Worm (Caenorhabditis elegans): ENCODE results near the gene F22H10.3.

Gene F22H10.3

DNA sequence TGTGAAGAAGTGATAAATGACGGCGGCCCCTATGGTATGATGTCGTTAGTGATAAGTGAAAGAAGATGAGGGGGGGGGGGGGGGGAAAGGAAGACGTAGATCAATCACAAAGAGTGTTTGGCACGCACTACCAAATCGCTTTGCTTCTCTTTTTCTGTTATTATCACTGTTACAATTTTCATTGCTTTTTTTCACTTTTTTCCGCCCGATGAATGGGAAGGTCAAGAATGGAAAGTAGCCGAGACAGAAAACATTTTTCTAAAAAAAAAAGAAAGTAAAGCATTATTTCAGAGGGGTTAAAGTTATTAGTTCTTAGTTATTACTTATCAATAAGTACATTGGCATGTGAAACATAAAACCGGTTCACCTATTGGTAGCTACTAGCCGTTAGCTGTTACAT is 30.3 kb downstream of the F22H10.3 start:
- TF ChIP-seq ctbp-1 (GFP tag; IDR thresholded peaks at IDR 0.05) (no peak), mxl-3 (GFP tag; optimal IDR thresholded peaks at IDR 0.05) (peak; percentile 42), nhr-28 (tag; optimal IDR thresholded peaks at IDR 0.05) (peak; percentile 9), dmd-9 (GFP tag; IDR thresholded peaks at IDR 0.05) (no peak), hlh-11 (tag; optimal IDR thresholded peaks at IDR 0.05) (peak; percentile 35), dmd-8 (GFP tag; IDR thresholded peaks at IDR 0.05) (no peak)

DNA sequence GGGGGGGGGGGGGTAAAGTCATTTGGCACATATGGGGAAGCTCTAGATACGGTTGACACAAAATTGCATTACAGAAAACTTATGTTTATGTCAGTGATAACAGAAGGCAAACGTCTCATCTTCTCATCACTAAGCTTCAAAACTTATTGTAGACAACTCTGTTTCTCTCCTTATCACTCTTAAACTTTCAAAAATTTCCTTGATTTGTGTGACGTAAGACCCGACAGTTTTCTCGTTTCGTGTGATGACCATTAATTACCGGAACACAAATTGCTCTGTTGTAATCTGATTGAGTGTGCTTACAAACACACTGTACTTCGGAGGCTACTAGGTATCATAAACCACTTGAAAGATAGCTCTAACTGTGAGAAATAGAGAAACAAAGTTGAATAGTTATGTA is 32.6 kb downstream of the F22H10.3 start:
- peak; percentile 67 for TF ChIP-seq dmd-6 (GFP tag; IDR thresholded peaks at IDR 0.05)
- TF ChIP-seq aha-1 (tag) = no peak
- peak; percentile 60 for TF ChIP-seq pqm-1 (tag; optimal IDR thresholded peaks at IDR 0.05)
- TF ChIP-seq daf-12 (tag; optimal IDR thresholded peaks at IDR 0.05) = no peak
- peak; percentile 69 for TF ChIP-seq dve-1 (tag; optimal IDR thresholded peaks at IDR 0.05; ENCODE audit: insufficient read depth)
- TF ChIP-seq nhr-28 (tag; optimal IDR thresholded peaks at IDR 0.05) = peak; percentile 62
- peak; percentile 7 for TF ChIP-seq nhr-48 (tag; optimal IDR thresholded peaks at IDR 0.05)
- no peak for TF ChIP-seq aly-2 (tag; optimal IDR thresholded peaks at IDR 0.05)
- no peak for TF ChIP-seq mxl-3 (GFP tag; optimal IDR thresholded peaks at IDR 0.05)
- no peak for TF ChIP-seq daf-16 (GFP tag; optimal IDR thresholded peaks at IDR 0.05)
- TF ChIP-seq daf-16 (tag; optimal IDR thresholded peaks at IDR 0.05) = peak; percentile 72
- no peak for TF ChIP-seq nhr-42 (GFP tag; IDR thresholded peaks at IDR 0.05)
- TF ChIP-seq ceh-82 (tag; optimal IDR thresholded peaks at IDR 0.05) = no peak
- no peak for TF ChIP-seq ceh-20 (GFP tag; IDR thresholded peaks at IDR 0.05)
- TF ChIP-seq mdt-29 (GFP tag; IDR thresholded peaks at IDR 0.05) = no peak
- TF ChIP-seq hlh-11 (tag; optimal IDR thresholded peaks at IDR 0.05) = peak; percentile 51
- TF ChIP-seq lin-29 (GFP tag; IDR thresholded peaks at IDR 0.05) = no peak
- no peak for TF ChIP-seq hmg-1.1 (GFP tag; IDR thresholded peaks at IDR 0.05)
- TF ChIP-seq lin-39 (tag; optimal IDR thresholded peaks at IDR 0.05) = no peak
- TF ChIP-seq unc-130 (GFP tag; optimal IDR thresholded peaks at IDR 0.05) = no peak
- no peak for TF ChIP-seq ztf-7 (tag; optimal IDR thresholded peaks at IDR 0.05)
- peak in 1 of 2 experiments; percentile 33 for TF ChIP-seq unc-62 (GFP tag; optimal IDR thresholded peaks at IDR 0.05 in 1 of 2)
- TF ChIP-seq unc-62 (tag; optimal IDR thresholded peaks at IDR 0.05) = no peak
- TF ChIP-seq ctbp-1 (GFP tag; IDR thresholded peaks at IDR 0.05) = no peak
- no peak for TF ChIP-seq set-16 (GFP tag; IDR thresholded peaks at IDR 0.05)
- no peak for TF ChIP-seq lim-7 (GFP tag; IDR thresholded peaks at IDR 0.05)
- TF ChIP-seq ceh-62 (tag; optimal IDR thresholded peaks at IDR 0.05) = no peak

DNA sequence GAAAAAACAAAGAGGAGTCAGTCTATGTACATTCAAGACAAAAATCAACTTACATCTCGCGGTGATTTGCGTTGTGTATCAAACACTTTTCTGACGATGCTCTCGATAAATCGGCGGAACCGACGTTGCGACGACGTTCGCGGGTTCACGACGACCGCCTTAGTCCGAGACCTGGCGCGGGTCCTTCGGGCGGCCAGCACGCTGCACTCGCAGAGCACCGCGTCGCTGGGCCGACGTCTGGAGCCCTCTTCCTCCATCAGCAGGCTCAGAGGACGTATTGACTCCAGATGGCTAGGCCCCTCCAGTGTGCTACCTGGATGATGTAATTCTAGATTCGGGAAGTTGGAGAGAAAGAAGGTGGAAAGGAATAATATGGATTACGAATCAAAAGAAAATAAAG is 34.3 kb downstream of the F22H10.3 start:
- TF ChIP-seq set-16 (GFP tag; IDR thresholded peaks at IDR 0.05) (peak; percentile 96), ces-1 (GFP tag; optimal IDR thresholded peaks at IDR 0.05) (no peak), mxl-3 (GFP tag; optimal IDR thresholded peaks at IDR 0.05) (no peak), egl-27 (tag; optimal IDR thresholded peaks at IDR 0.05) (no peak), php-3 (GFP tag; IDR thresholded peaks at IDR 0.05) (no peak), attf-4 (tag; optimal IDR thresholded peaks at IDR 0.05) (no peak), daf-19 (GFP tag; conservative IDR thresholded peaks at IDR 0.05) (no peak), aha-1 (tag) (no peak), lim-7 (GFP tag; IDR thresholded peaks at IDR 0.05) (0 out of 2 replicates have a peak, but pooled peaks have one; percentile 48), ztf-11 (tag; optimal IDR thresholded peaks at IDR 0.05) (no peak), ama-1 (optimal IDR thresholded peaks at IDR 0.05) (no peak), lin-38 (GFP tag; IDR thresholded peaks at IDR 0.05) (no peak), D1046.2 (GFP tag; IDR thresholded peaks at IDR 0.05) (no peak), zip-2 (tag; optimal IDR thresholded peaks at IDR 0.05) (no peak), mep-1 (tag; optimal IDR thresholded peaks at IDR 0.05) (no peak), nhr-48 (tag; optimal IDR thresholded peaks at IDR 0.05) (no peak), mdl-1 (tag; optimal IDR thresholded peaks at IDR 0.05) (no peak), spr-1 (tag; optimal IDR thresholded peaks at IDR 0.05) (no peak), snpc-1.2 (GFP tag; IDR thresholded peaks at IDR 0.05) (no peak), egl-43 (GFP tag; IDR thresholded peaks at IDR 0.05) (peak; percentile 70; the same call in 1 of the 2 replicates), zip-11 (GFP tag; IDR thresholded peaks at IDR 0.05) (no peak), madf-5 (GFP tag; IDR thresholded peaks at IDR 0.05) (no peak)
